Fruit fly (Drosophila melanogaster) whole organism, embryonic: ENCODE data around the gene CG34002.

Experiments
- Aef1 ChIP-seq: fragments of 200-800 bp; sonication (Bioruptor generic); IDR thresholded peaks from 3 replicates; pipeline ENCODE4 v1.3.6; 2022; ENCODE audit warnings: missing biosample characterization, missing genetic modification characterization
- CG10209 ChIP-seq: fragments of 200-800 bp; sonication (Bioruptor generic); optimal IDR thresholded peaks from 3 replicates; lab custom pipeline; 2017; ENCODE audit warnings: missing biosample characterization, mild to moderate bottlenecking, missing genetic modification characterization, missing genetic modification reagents
- CG10959 ChIP-seq: fragments of 200-800 bp; sonication (Bioruptor generic); IDR thresholded peaks from 2 replicates; pipeline ENCODE4 v1.3.6; 2022; ENCODE audit warnings: missing biosample characterization, missing genetic modification characterization
- CG11398 ChIP-seq: fragments of 200-800 bp; sonication (Bioruptor generic); optimal IDR thresholded peaks from 2 replicates; lab custom pipeline; 2016; ENCODE audit warnings: missing biosample characterization, missing genetic modification characterization
- CG11723 ChIP-seq: fragments of 200-800 bp; sonication (Bioruptor generic); optimal IDR thresholded peaks from 2 replicates; lab custom pipeline; 2017; ENCODE audit warnings: missing biosample characterization, mild to moderate bottlenecking, missing genetic modification characterization
- CG12071 ChIP-seq: fragments of 200-800 bp; sonication (Bioruptor generic); optimal IDR thresholded peaks from 3 replicates; lab custom pipeline; 2018; ENCODE audit warnings: missing biosample characterization, mild to moderate bottlenecking, missing genetic modification characterization
- CG12104 ChIP-seq: fragments of 200-800 bp; sonication (Bioruptor generic); optimal IDR thresholded peaks from 3 replicates; lab custom pipeline; 2016; ENCODE audit warnings: missing biosample characterization, missing genetic modification characterization
- CG12219 ChIP-seq: fragments of 200-800 bp; sonication (Bioruptor generic); optimal IDR thresholded peaks from 3 replicates; lab custom pipeline; 2018; ENCODE audit warnings: missing biosample characterization, mild to moderate bottlenecking, missing genetic modification characterization
- CG12236 ChIP-seq: fragments of 200-800 bp; sonication (Bioruptor generic); optimal IDR thresholded peaks from 2 replicates; lab custom pipeline; 2016; ENCODE audit warnings: missing biosample characterization, missing genetic modification characterization
- CG12942 ChIP-seq: fragments of 200-800 bp; sonication (Bioruptor generic); optimal IDR thresholded peaks from 3 replicates; lab custom pipeline; 2016; ENCODE audit warnings: missing biosample characterization, missing genetic modification characterization
- CG13123 ChIP-seq: fragments of 200-800 bp; sonication (Bioruptor generic); optimal IDR thresholded peaks from 2 replicates; lab custom pipeline; 2016; ENCODE audit warnings: missing biosample characterization, missing genetic modification characterization
- CG13296 ChIP-seq: fragments of 200-800 bp; sonication (Bioruptor generic); optimal IDR thresholded peaks from 3 replicates; lab custom pipeline; 2018; ENCODE audit warnings: missing biosample characterization, mild to moderate bottlenecking, missing genetic modification characterization
- CG13424 ChIP-seq: fragments of 200-800 bp; sonication (Bioruptor generic); optimal IDR thresholded peaks from 2 replicates; lab custom pipeline; 2019; ENCODE audit warnings: missing biosample characterization, mild to moderate bottlenecking, missing genetic modification characterization, moderate library complexity
- CG14014 ChIP-seq: fragments of 200-800 bp; sonication (Bioruptor generic); IDR thresholded peaks from 2 replicates; pipeline ENCODE4 v1.3.6; 2022; ENCODE audit warnings: missing biosample characterization, missing genetic modification characterization
- CG14050 ChIP-seq: fragments of 200-800 bp; sonication (Bioruptor generic); IDR thresholded peaks from 3 replicates; pipeline ENCODE4 v1.3.6; 2022; ENCODE audit warnings: missing biosample characterization, missing genetic modification characterization
- CG17186 ChIP-seq: fragments of 200-800 bp; sonication (Bioruptor generic); optimal IDR thresholded peaks from 3 replicates; lab custom pipeline; 2017; ENCODE audit warnings: missing biosample characterization, missing genetic modification reagents, missing genetic modification characterization
- CG2116 ChIP-seq: fragments of 200-800 bp; sonication (Bioruptor generic); optimal IDR thresholded peaks from 3 replicates; lab custom pipeline; 2018; ENCODE audit warnings: missing biosample characterization, mild to moderate bottlenecking, missing genetic modification characterization
- CG2129 ChIP-seq: fragments of 200-800 bp; sonication (Bioruptor generic); IDR thresholded peaks from 2 replicates; pipeline ENCODE4 v1.3.6; 2022; ENCODE audit warnings: missing biosample characterization, missing genetic modification characterization; ENCODE audit not compliant: partially characterized antibody
- CG2678 ChIP-seq: fragments of 200-800 bp; sonication (Bioruptor generic); optimal IDR thresholded peaks from 3 replicates; lab custom pipeline; 2019; ENCODE audit warnings: missing biosample characterization, mild to moderate bottlenecking, missing genetic modification characterization, moderate library complexity
- CG33557 ChIP-seq: fragments of 200-800 bp; sonication (Bioruptor generic); optimal IDR thresholded peaks from 2 replicates; lab custom pipeline; 2019; ENCODE audit warnings: missing biosample characterization, mild to moderate bottlenecking, missing genetic modification characterization, moderate library complexity
- CG34224 ChIP-seq: fragments of 200-800 bp; sonication (Bioruptor generic); IDR thresholded peaks from 3 replicates; pipeline ENCODE4 v1.3.6; 2022; ENCODE audit warnings: missing biosample characterization, missing genetic modification characterization; ENCODE audit not compliant: partially characterized antibody
- CG6689 ChIP-seq: fragments of 200-800 bp; sonication (Bioruptor generic); IDR thresholded peaks from 2 replicates; pipeline ENCODE4 v1.3.6; 2022; ENCODE audit warnings: missing biosample characterization, missing genetic modification characterization
- CG6813 ChIP-seq: fragments of 200-800 bp; sonication (Bioruptor generic); optimal IDR thresholded peaks from 2 replicates; lab custom pipeline; 2017; ENCODE audit warnings: missing biosample characterization, missing genetic modification characterization, mild to moderate bottlenecking, moderate library complexity, missing genetic modification reagents
- Dip3 ChIP-seq: fragments of 200-800 bp; sonication (Bioruptor generic); optimal IDR thresholded peaks from 3 replicates; lab custom pipeline; 2016; ENCODE audit warnings: missing biosample characterization, missing genetic modification characterization
- Dll ChIP-seq: fragments of 200-800 bp; sonication (Bioruptor generic); IDR thresholded peaks from 4 replicates; pipeline ENCODE4 v1.3.6; 2022; ENCODE audit warnings: missing biosample characterization, missing genetic modification characterization; ENCODE audit not compliant: partially characterized antibody
- Ets97D ChIP-seq: fragments of 200-800 bp; sonication (Bioruptor generic); optimal IDR thresholded peaks from 3 replicates; lab custom pipeline; 2016; ENCODE audit warnings: missing biosample characterization, missing genetic modification characterization
- Hmx ChIP-seq: fragments of 200-800 bp; sonication (Bioruptor generic); optimal IDR thresholded peaks from 2 replicates; lab custom pipeline; 2016; ENCODE audit warnings: missing biosample characterization, missing genetic modification characterization
- Hr78 ChIP-seq, 2 experiments: fragments of 200-800 bp in 1 of 2; fragments of >200 bp in 1 of 2; sonication (Bioruptor generic) in 1 of 2; optimal IDR thresholded peaks; 2 replicates each; lab custom pipeline; 2017 to 2019; ENCODE audit warnings: missing biosample characterization in 2 of 2, missing genetic modification characterization in 2 of 2, mild to moderate bottlenecking in 1 of 2, moderate library complexity in 1 of 2
- Lhr ChIP-seq: fragments of 200-800 bp; sonication (Bioruptor generic); optimal IDR thresholded peaks from 3 replicates; lab custom pipeline; 2017; ENCODE audit warnings: mild to moderate bottlenecking, missing biosample characterization, missing genetic modification reagents, missing genetic modification characterization
- Ptx1 ChIP-seq: fragments of 200-800 bp; sonication (Bioruptor generic); IDR thresholded peaks from 2 replicates; pipeline ENCODE4 v1.3.6; 2022; ENCODE audit warnings: missing biosample characterization, missing genetic modification characterization
- Sox102F ChIP-seq: fragments of 200-800 bp; sonication (Bioruptor generic); optimal IDR thresholded peaks from 2 replicates; lab custom pipeline; 2018; ENCODE audit warnings: missing biosample characterization, mild to moderate bottlenecking, missing genetic modification characterization, moderate library complexity
- Xrp1 ChIP-seq: fragments of 200-800 bp; sonication (Bioruptor generic); IDR thresholded peaks from 2 replicates; pipeline ENCODE4 v1.3.6; 2022; ENCODE audit warnings: missing biosample characterization, missing genetic modification characterization
- bowl ChIP-seq: fragments of 200-800 bp; sonication (Bioruptor generic); IDR thresholded peaks from 2 replicates; pipeline ENCODE4 v1.3.6; 2022; ENCODE audit warnings: missing biosample characterization, missing genetic modification characterization
- br ChIP-seq: fragments of >200 bp; optimal IDR thresholded peaks from 2 replicates; lab custom pipeline; 2017
- caup ChIP-seq: fragments of 200-800 bp; sonication (Bioruptor generic); optimal IDR thresholded peaks from 3 replicates; lab custom pipeline; 2017; ENCODE audit warnings: missing biosample characterization, mild to moderate bottlenecking, missing genetic modification characterization, moderate library complexity; ENCODE audit not compliant: severe bottlenecking
- dm ChIP-seq: fragments of 200-800 bp; sonication (Bioruptor generic); optimal IDR thresholded peaks from 3 replicates; lab custom pipeline; 2016; ENCODE audit warnings: missing biosample characterization, missing genetic modification characterization
- gfzf ChIP-seq: fragments of 200-800 bp; sonication (Bioruptor generic); optimal IDR thresholded peaks from 2 replicates; lab custom pipeline; 2016; ENCODE audit warnings: missing biosample characterization, mild to moderate bottlenecking, missing genetic modification characterization, moderate library complexity
- grau ChIP-seq: fragments of 200-800 bp; optimal IDR thresholded peaks from 3 replicates; lab custom pipeline; 2019; ENCODE audit warnings: missing biosample characterization, mild to moderate bottlenecking, missing genetic modification characterization, moderate library complexity
- gsb ChIP-seq: fragments of 200-800 bp; sonication (Bioruptor generic); IDR thresholded peaks from 2 replicates; pipeline ENCODE4 v1.3.6; 2022; ENCODE audit warnings: missing biosample characterization, missing genetic modification characterization
- jumu ChIP-seq: fragments of 200-800 bp; sonication (Bioruptor generic); optimal IDR thresholded peaks from 3 replicates; lab custom pipeline; 2016; ENCODE audit warnings: missing biosample characterization, missing genetic modification characterization
- nmo ChIP-seq: fragments of 200-800 bp; sonication (Bioruptor generic); optimal IDR thresholded peaks from 2 replicates; lab custom pipeline; 2018; ENCODE audit warnings: missing biosample characterization, mild to moderate bottlenecking, missing genetic modification characterization, moderate library complexity
- oc ChIP-seq: fragments of 200-800 bp; sonication (Bioruptor generic); optimal IDR thresholded peaks from 2 replicates; lab custom pipeline; 2018; ENCODE audit warnings: missing biosample characterization, mild to moderate bottlenecking, missing genetic modification characterization, moderate library complexity
- pho ChIP-seq: fragments of 200-800 bp; sonication (Bioruptor generic); optimal IDR thresholded peaks from 2 replicates; lab custom pipeline; 2016; ENCODE audit warnings: missing biosample characterization, missing genetic modification characterization
- row ChIP-seq: fragments of 200-800 bp; sonication (Bioruptor generic); IDR thresholded peaks from 3 replicates; pipeline ENCODE4 v1.3.6; 2022; ENCODE audit warnings: missing biosample characterization, missing genetic modification characterization
- run ChIP-seq: fragments of 200-800 bp; sonication (Bioruptor generic); optimal IDR thresholded peaks from 3 replicates; lab custom pipeline; 2018; ENCODE audit warnings: missing biosample characterization, mild to moderate bottlenecking, missing genetic modification characterization
- schlank ChIP-seq: fragments of 200-800 bp; sonication (Bioruptor generic); optimal IDR thresholded peaks from 2 replicates; lab custom pipeline; 2018; ENCODE audit warnings: missing biosample characterization, mild to moderate bottlenecking, missing genetic modification characterization
- slbo ChIP-seq: fragments of 200-800 bp; sonication (Bioruptor generic); IDR thresholded peaks from 2 replicates; pipeline ENCODE4 v1.3.6; 2022; ENCODE audit warnings: missing biosample characterization, missing genetic modification characterization
- stc ChIP-seq: fragments of 200-800 bp; sonication (Bioruptor generic); IDR thresholded peaks from 2 replicates; pipeline ENCODE4 v1.3.6; 2022; ENCODE audit warnings: missing biosample characterization, missing genetic modification characterization
- tin ChIP-seq: fragments of 200-800 bp; sonication (Bioruptor generic); optimal IDR thresholded peaks from 3 replicates; lab custom pipeline; 2016; ENCODE audit warnings: missing biosample characterization, missing genetic modification characterization

CG34002 gene

DNA sequence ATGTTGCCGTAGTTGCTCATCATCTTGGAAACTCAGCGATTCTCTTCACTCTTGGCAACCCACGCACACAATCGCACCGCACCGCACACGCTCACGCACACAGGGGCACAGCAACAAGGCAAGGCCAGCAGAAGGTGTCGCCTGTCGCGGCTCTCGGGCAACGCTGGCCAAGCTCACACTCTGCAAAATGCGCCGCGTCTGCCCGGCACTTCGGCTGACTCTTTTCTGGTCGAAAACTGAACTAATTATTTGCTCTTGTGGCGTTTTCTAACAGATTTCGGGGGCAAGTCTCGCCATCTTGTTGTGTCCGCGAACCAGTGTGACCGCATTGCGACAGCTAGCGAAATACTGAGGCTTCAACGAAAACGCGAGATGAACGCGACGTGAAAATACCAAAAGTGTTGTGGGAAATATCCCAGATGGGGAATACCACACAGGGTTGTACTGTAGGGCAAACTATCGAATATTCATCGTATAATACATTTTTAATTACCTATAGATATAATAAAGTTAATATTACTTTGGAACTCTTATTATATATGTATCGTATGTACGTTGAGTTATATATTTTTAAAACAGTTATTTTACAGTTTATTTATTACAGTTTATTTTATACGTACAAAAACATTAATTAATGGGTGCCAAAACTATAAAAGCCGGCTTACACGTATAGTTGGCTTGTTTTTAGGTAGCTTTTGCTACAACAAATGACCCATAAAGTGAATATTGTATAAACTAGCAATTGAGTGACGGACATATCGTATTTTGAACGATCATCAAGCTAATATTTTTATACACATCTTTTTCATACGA is 11.9 kb upstream of the CG34002 start, which contains the start of the genes MED19 and CG7430 (continued):
- TF ChIP-seq CG6689 (GFP tag; lab: Robert Waterston, UW) (no peak), tin (GFP tag; lab: Kevin White, UChicago) (no peak), Ptx1 (GFP tag; lab: Robert Waterston, UW) (peak; percentile 17; the same call in 1 of the 2 replicates), gfzf (GFP tag; lab: Kevin White, UChicago) (peak; percentile 87), gsb (GFP tag; lab: Robert Waterston, UW) (no peak), run (tag; lab: Kevin White, UChicago) (no peak), pho (GFP tag; lab: Kevin White, UChicago) (no peak), Aef1 (GFP tag; lab: Robert Waterston, UW) (no peak), CG34224 (GFP tag; lab: Robert Waterston, UW) (peak; percentile 28; the same call in 1 of the 3 replicates), CG10959 (GFP tag; lab: Robert Waterston, UW) (no peak), Dip3 (GFP tag; lab: Kevin White, UChicago) (no peak), oc (tag; lab: Kevin White, UChicago) (no peak), CG14014 (GFP tag; lab: Robert Waterston, UW) (no peak), schlank (tag; lab: Kevin White, UChicago) (no peak), CG2116 (GFP tag; lab: Kevin White, UChicago) (peak; percentile 99), caup (GFP tag; lab: Kevin White, UChicago) (no peak), grau (tag; lab: Kevin White, UChicago) (peak; percentile 8), CG13296 (GFP tag; lab: Kevin White, UChicago) (peak; percentile 12), Sox102F (GFP tag; lab: Kevin White, UChicago) (no peak), slbo (GFP tag; lab: Robert Waterston, UW) (peak; percentile 24; the same call in 1 of the 2 replicates), CG13123 (GFP tag; lab: Kevin White, UChicago) (no peak), stc (GFP tag; lab: Robert Waterston, UW) (no peak), jumu (GFP tag; lab: Kevin White, UChicago) (no peak), Hmx (GFP tag; lab: Kevin White, UChicago) (no peak), CG14050 (GFP tag; lab: Robert Waterston, UW) (no peak), CG10209 (GFP tag; lab: Kevin White, UChicago) (no peak), Xrp1 (GFP tag; lab: Robert Waterston, UW) (no peak), Dll (GFP tag; lab: Robert Waterston, UW) (no peak; the same call in 1 of the 4 replicates), CG12071 (no peak), CG11398 (GFP tag; lab: Kevin White, UChicago) (no peak), CG33557 (GFP tag; lab: Kevin White, UChicago) (peak; percentile 21), Ets97D (peak; percentile 72), dm (GFP tag; lab: Kevin White, UChicago) (peak; percentile 34), CG12942 (no peak), bowl (no peak), CG11723 (GFP tag; lab: Kevin White, UChicago) (no peak), row (GFP tag; lab: Robert Waterston, UW) (peak; percentile 72), CG12104 (GFP tag; lab: Kevin White, UChicago) (peak; percentile 10), CG13424 (tag; lab: Kevin White, UChicago) (no peak), Hr78 (GFP tag; optimal IDR thresholded peaks at IDR 0.05; lab: Kevin White, UChicago) (no peak), br (lab: Kevin White, UChicago) (no peak), CG2129 (GFP tag; lab: Robert Waterston, UW) (no peak), CG17186 (GFP tag; lab: Kevin White, UChicago) (no peak), CG12236 (no peak), Lhr (peak; percentile 79), CG2678 (tag; lab: Kevin White, UChicago) (no peak), CG12219 (GFP tag; lab: Kevin White, UChicago) (no peak), nmo (GFP tag; lab: Kevin White, UChicago) (peak; percentile 45), CG6813 (GFP tag; lab: Kevin White, UChicago) (no peak)
